Worm (Caenorhabditis elegans) whole organism, midembryonic: ENCODE data around the gene vps-29.

Source experiments
- tab-1 ChIP-seq: fragments of 200-800 bp; sonication (Bioruptor generic); IDR thresholded peaks from 2 replicates; pipeline ENCODE4 v1.3.6; 2022; ENCODE audit warnings: missing genetic modification characterization, missing compliant biosample characterization
- ztf-29 ChIP-seq: fragments of 200-800 bp; sonication (Bioruptor generic); IDR thresholded peaks from 2 replicates; pipeline ENCODE4 v1.3.6; 2022; ENCODE audit warnings: missing genetic modification reagents, missing genetic modification characterization, missing compliant biosample characterization

ce11 chrIII:10106390-10106789, 6.5 kb downstream of the vps-29 start, which contains the start of gene srt-55:
- TF ChIP-seq tab-1 (GFP tag; lab: Robert Waterston, UW) (no peak), ztf-29 (GFP tag; lab: Robert Waterston, UW) (no peak)
